Fruit fly (Drosophila melanogaster): Measurements from ENCODE around the gene PGRP-SB2.

The PGRP-SB2 gene

DNA sequence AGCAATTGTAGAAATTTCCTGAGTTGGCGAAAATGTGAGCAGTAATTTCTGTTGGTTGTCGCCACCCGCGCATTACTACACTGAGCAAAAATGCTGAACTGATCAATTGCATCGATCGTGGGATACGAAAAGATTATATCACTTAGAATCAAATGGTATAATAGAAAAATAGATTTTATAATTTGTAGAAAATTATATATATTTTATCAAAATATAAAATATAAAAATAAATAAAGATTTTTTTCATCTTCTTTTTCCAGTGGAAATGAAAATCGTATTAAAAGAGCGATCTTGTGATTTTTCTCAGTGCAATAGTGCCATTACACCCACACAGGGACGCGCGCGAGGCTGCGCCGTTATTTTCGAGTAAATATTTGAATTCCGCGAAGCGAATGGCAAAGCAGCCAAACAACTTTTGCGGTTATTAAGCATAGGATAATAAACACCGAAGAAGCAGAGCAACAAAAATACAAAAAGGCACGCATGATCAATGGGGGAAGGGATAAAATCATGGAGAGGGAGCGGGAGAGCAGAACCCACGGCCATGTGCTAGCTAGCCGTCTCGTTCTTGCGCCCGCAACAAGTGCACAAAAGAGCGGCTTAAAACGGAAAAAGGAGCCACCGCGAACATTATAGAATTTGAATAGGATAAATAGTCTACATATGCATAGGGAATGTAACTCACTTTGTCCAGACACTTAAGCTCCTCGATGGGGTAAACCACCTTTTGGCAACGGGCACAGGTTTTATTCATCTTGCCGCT, 15.9 kb upstream of the PGRP-SB2 start (continued):
- TF ChIP-seq unc-4 (GFP tag; IDR thresholded peaks at IDR 0.05; ENCODE audit: partially characterized antibody): no peak
- TF ChIP-seq luna (GFP tag; optimal IDR thresholded peaks at IDR 0.05): no peak
- no peak for TF ChIP-seq oc (tag; optimal IDR thresholded peaks at IDR 0.05)
- no peak for TF ChIP-seq CG4820 (GFP tag; optimal IDR thresholded peaks at IDR 0.05)
- no peak for TF ChIP-seq dimm (GFP tag; IDR thresholded peaks at IDR 0.05)
- TF ChIP-seq Chrac-16 (GFP tag; optimal IDR thresholded peaks at IDR 0.05): no peak
- no peak for TF ChIP-seq Hsf (GFP tag; optimal IDR thresholded peaks at IDR 0.05)
- no peak for TF ChIP-seq cad (GFP tag; optimal IDR thresholded peaks at IDR 0.05)
- TF ChIP-seq tio (GFP tag; optimal IDR thresholded peaks at IDR 0.05): no peak
- TF ChIP-seq CG42726 (GFP tag; IDR thresholded peaks at IDR 0.05; ENCODE audit: partially characterized antibody): no peak
- TF ChIP-seq Ets65A (GFP tag): peak; percentile 37
- no peak for TF ChIP-seq CG1647 (GFP tag; optimal IDR thresholded peaks at IDR 0.05)
- TF ChIP-seq Fer1 (GFP tag; optimal IDR thresholded peaks at IDR 0.05): peak; percentile 60
- TF ChIP-seq CG18011 (GFP tag; optimal IDR thresholded peaks at IDR 0.05): no peak
- no peak for TF ChIP-seq vfl (GFP tag; optimal IDR thresholded peaks at IDR 0.05)
- TF ChIP-seq CG4360 (GFP tag; IDR thresholded peaks at IDR 0.05): no peak; the same call in 1 of the 2 replicates
- TF ChIP-seq psq (GFP tag; optimal IDR thresholded peaks at IDR 0.05): no peak
- no peak for TF ChIP-seq odd (GFP tag; optimal IDR thresholded peaks at IDR 0.05)
- TF ChIP-seq CG6689 (GFP tag; IDR thresholded peaks at IDR 0.05): peak; percentile 60
- no peak for TF ChIP-seq twi (tag; optimal IDR thresholded peaks at IDR 0.05)
- TF ChIP-seq Max (GFP tag; optimal IDR thresholded peaks at IDR 0.05): no peak
- TF ChIP-seq CG7963 (GFP tag; IDR thresholded peaks at IDR 0.05; ENCODE audit: partially characterized antibody): no peak
- no peak for TF ChIP-seq bbx (GFP tag; IDR thresholded peaks at IDR 0.05; ENCODE audit: partially characterized antibody)
- no peak for TF ChIP-seq CG12942 (GFP tag; optimal IDR thresholded peaks at IDR 0.05)
- no peak for TF ChIP-seq hbn (GFP tag; IDR thresholded peaks at IDR 0.05; ENCODE audit: partially characterized antibody)
- peak; percentile 46 for TF ChIP-seq CG10147 (GFP tag; optimal IDR thresholded peaks at IDR 0.05)
- no peak for TF ChIP-seq CG10462 (GFP tag; optimal IDR thresholded peaks at IDR 0.05)
- TF ChIP-seq eve (GFP tag; optimal IDR thresholded peaks at IDR 0.05): no peak
- TF ChIP-seq da (GFP tag; optimal IDR thresholded peaks at IDR 0.05): no peak
- no peak for TF ChIP-seq CG4424 (GFP tag; optimal IDR thresholded peaks at IDR 0.05)
- TF ChIP-seq danr (GFP tag; IDR thresholded peaks at IDR 0.05): no peak
- TF ChIP-seq HLH3B (GFP tag; IDR thresholded peaks at IDR 0.05): peak; percentile 35; the same call in 1 of the 2 replicates
- no peak for TF ChIP-seq MBD-R2 (GFP tag; IDR thresholded peaks at IDR 0.05)
- 0 out of 2 replicates have a peak, but pooled peaks have one; percentile 13 for TF ChIP-seq sob (GFP tag; IDR thresholded peaks at IDR 0.05)
- no peak for TF ChIP-seq CG13894 (tag; optimal IDR thresholded peaks at IDR 0.05)
- TF ChIP-seq Hmr (GFP tag; optimal IDR thresholded peaks at IDR 0.05): peak; percentile 60
- TF ChIP-seq CG9437 (GFP tag; optimal IDR thresholded peaks at IDR 0.05): no peak
- TF ChIP-seq CG7987 (GFP tag; optimal IDR thresholded peaks at IDR 0.05): no peak
- TF ChIP-seq Bdp1 (GFP tag; optimal IDR thresholded peaks at IDR 0.05): no peak
- no peak for TF ChIP-seq crc (GFP tag; optimal IDR thresholded peaks at IDR 0.05)
